Fruit fly (Drosophila melanogaster): ENCODE results near the gene Pten.

The Pten gene

DNA sequence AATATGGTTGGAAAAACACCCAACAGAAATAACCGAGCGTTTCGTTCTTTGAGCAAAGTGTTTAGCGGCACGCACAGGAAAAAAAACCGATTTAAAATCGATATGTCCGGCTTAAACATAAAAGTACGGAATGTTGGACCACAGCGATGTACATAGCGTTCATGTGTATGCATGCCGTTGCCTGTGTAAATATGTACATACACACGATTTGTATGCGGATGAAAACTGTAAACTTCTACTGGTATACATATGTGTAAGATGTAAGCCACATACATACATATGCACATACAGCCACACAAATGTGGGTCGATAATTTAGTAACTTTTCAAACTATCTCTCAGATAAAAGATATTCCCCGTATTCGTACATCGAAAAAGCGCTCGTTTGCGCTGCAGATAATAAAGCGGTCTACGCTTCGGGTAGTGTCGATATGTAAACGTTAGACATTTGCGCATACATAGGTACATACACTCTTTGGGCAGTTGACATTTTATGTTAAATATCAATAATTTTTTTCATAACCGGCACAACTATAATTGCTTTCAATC lies 11.1 kb downstream of the Pten start (continued):
- TF ChIP-seq CG11504 (tag; optimal IDR thresholded peaks at IDR 0.05) (no peak), CG12155 (GFP tag; optimal IDR thresholded peaks at IDR 0.05) (no peak), Sin3A (optimal IDR thresholded peaks at IDR 0.05) (no peak), hbn (GFP tag; IDR thresholded peaks at IDR 0.05; ENCODE audit: partially characterized antibody) (no peak), CG16863 (GFP tag; optimal IDR thresholded peaks at IDR 0.05) (no peak), rib (GFP tag; IDR thresholded peaks at IDR 0.05) (no peak), sug (tag; optimal IDR thresholded peaks at IDR 0.05) (peak; percentile 16), CG6854 (GFP tag; optimal IDR thresholded peaks at IDR 0.05) (no peak), CG11695 (GFP tag; IDR thresholded peaks at IDR 0.05) (peak; percentile 55; the same call in 1 of the 3 replicates), PHDP (tag; optimal IDR thresholded peaks at IDR 0.05) (no peak), CG1603 (tag; optimal IDR thresholded peaks at IDR 0.05) (peak; percentile 19), CG10274 (GFP tag; optimal IDR thresholded peaks at IDR 0.05) (no peak), CG15601 (tag; optimal IDR thresholded peaks at IDR 0.05) (no peak), CG30403 (GFP tag; optimal IDR thresholded peaks at IDR 0.05) (no peak), CG10431 (GFP tag; optimal IDR thresholded peaks at IDR 0.05) (peak; percentile 19), CG7745 (tag; optimal IDR thresholded peaks at IDR 0.05) (no peak), CG6654 (GFP tag; optimal IDR thresholded peaks at IDR 0.05) (no peak), CG14965 (GFP tag; optimal IDR thresholded peaks at IDR 0.05; ENCODE audit: borderline replicate concordance) (no peak), usp (GFP tag; optimal IDR thresholded peaks at IDR 0.05) (no peak), fu2 (GFP tag; optimal IDR thresholded peaks at IDR 0.05) (no peak), CG1792 (GFP tag; optimal IDR thresholded peaks at IDR 0.05) (no peak), CG13775 (GFP tag; optimal IDR thresholded peaks at IDR 0.05) (no peak), sqz (GFP tag; optimal IDR thresholded peaks at IDR 0.05) (peak; percentile 64), CG14710 (tag; optimal IDR thresholded peaks at IDR 0.05) (peak; percentile 50), CG6254 (GFP tag; optimal IDR thresholded peaks at IDR 0.05) (peak; percentile 11), CG1529 (GFP tag; optimal IDR thresholded peaks at IDR 0.05) (peak; percentile 40), grn (GFP tag; optimal IDR thresholded peaks at IDR 0.05) (peak; percentile 20), mam (GFP tag; optimal IDR thresholded peaks at IDR 0.05) (no peak), Antp (GFP tag; optimal IDR thresholded peaks at IDR 0.05) (no peak), CG3281 (GFP tag; optimal IDR thresholded peaks at IDR 0.05) (peak; percentile 45), CG9876 (GFP tag; optimal IDR thresholded peaks at IDR 0.05) (no peak), Doc3 (GFP tag; IDR thresholded peaks at IDR 0.05; ENCODE audit: partially characterized antibody) (no peak), CG16779 (GFP tag; IDR thresholded peaks at IDR 0.05) (no peak), CG17328 (GFP tag; IDR thresholded peaks at IDR 0.05) (no peak), CG10209 (GFP tag; optimal IDR thresholded peaks at IDR 0.05) (no peak), ttk (GFP tag; IDR thresholded peaks at IDR 0.05) (no peak), row (GFP tag; IDR thresholded peaks at IDR 0.05) (no peak), sim (GFP tag; IDR thresholded peaks at IDR 0.05) (no peak), tll (GFP tag; optimal IDR thresholded peaks at IDR 0.05) (no peak), Jarid2 (GFP tag; optimal IDR thresholded peaks at IDR 0.05) (no peak), ab (GFP tag; optimal IDR thresholded peaks at IDR 0.05) (no peak), MESR4 (GFP tag; optimal IDR thresholded peaks at IDR 0.05) (no peak), salm (tag; optimal IDR thresholded peaks at IDR 0.05) (no peak), CG12219 (GFP tag; optimal IDR thresholded peaks at IDR 0.05) (peak; percentile 20), jumu (GFP tag; optimal IDR thresholded peaks at IDR 0.05) (no peak), bcd (GFP tag; optimal IDR thresholded peaks at IDR 0.05) (no peak), CG12104 (GFP tag; optimal IDR thresholded peaks at IDR 0.05) (no peak), corto (GFP tag; optimal IDR thresholded peaks at IDR 0.05) (peak; percentile 20), CG8924 (tag; optimal IDR thresholded peaks at IDR 0.05) (peak; percentile 33), mirr (GFP tag; optimal IDR thresholded peaks at IDR 0.05) (no peak), Dip3 (GFP tag; optimal IDR thresholded peaks at IDR 0.05) (no peak)
